Worm (Caenorhabditis elegans) whole organism, late embryonic: ENCODE data around the gene D2089.3.

Experiments
- C08G9.2 ChIP-seq: sonication (generic microtip); optimal IDR thresholded peaks from 2 replicates; lab custom pipeline; 2016; ENCODE audit warnings: mild to moderate bottlenecking, missing genetic modification characterization, moderate library complexity, missing compliant biosample characterization
- C38D4.7 ChIP-seq: fragments of 200-800 bp; sonication (Bioruptor generic); optimal IDR thresholded peaks from 2 replicates; lab custom pipeline; 2018; ENCODE audit warnings: mild to moderate bottlenecking, missing genetic modification characterization, moderate library complexity, missing compliant biosample characterization
- F13H6.1 ChIP-seq: sonication (generic microtip); optimal IDR thresholded peaks from 2 replicates; lab custom pipeline; 2016; ENCODE audit warnings: missing genetic modification characterization, missing compliant biosample characterization
- K02D7.2 ChIP-seq: sonication (generic microtip); optimal IDR thresholded peaks from 2 replicates; lab custom pipeline; 2017; ENCODE audit warnings: mild to moderate bottlenecking, missing genetic modification characterization, missing compliant biosample characterization
- K09A11.1 ChIP-seq: sonication (generic microtip); optimal IDR thresholded peaks from 2 replicates; lab custom pipeline; 2017; ENCODE audit warnings: antibody characterized with exemption, mild to moderate bottlenecking, missing genetic modification characterization, missing compliant biosample characterization; ENCODE audit not compliant: insufficient read depth
- ceh-22 ChIP-seq: sonication (generic microtip); optimal IDR thresholded peaks from 2 replicates; lab custom pipeline; 2017; ENCODE audit warnings: missing biosample characterization, missing genetic modification characterization
- ceh-30 ChIP-seq: fragments of 150-350 bp; optimal IDR thresholded peaks from 2 replicates; lab custom pipeline; 2014; ENCODE audit warnings: missing biosample characterization, missing genetic modification characterization
- che-1 ChIP-seq: sonication (generic microtip); optimal IDR thresholded peaks from 2 replicates; lab custom pipeline; 2016; ENCODE audit warnings: mild to moderate bottlenecking, missing genetic modification characterization, missing compliant biosample characterization
- dmd-4 ChIP-seq: sonication (generic microtip); optimal IDR thresholded peaks from 2 replicates; lab custom pipeline; 2016; ENCODE audit warnings: borderline replicate concordance, missing genetic modification characterization, missing compliant biosample characterization
- elt-2 ChIP-seq: sonication (generic microtip); optimal IDR thresholded peaks from 2 replicates; lab custom pipeline; 2016; ENCODE audit warnings: missing genetic modification reagents, missing genetic modification characterization, missing compliant biosample characterization
- elt-4 ChIP-seq: sonication (generic microtip); optimal IDR thresholded peaks from 2 replicates; lab custom pipeline; 2016; ENCODE audit warnings: missing genetic modification characterization, missing compliant biosample characterization
- eyg-1 ChIP-seq: sonication (generic microtip); optimal IDR thresholded peaks from 2 replicates; lab custom pipeline; 2016; ENCODE audit warnings: missing genotype, missing genetic modification characterization, missing compliant biosample characterization
- fax-1 ChIP-seq: sonication (generic microtip); optimal IDR thresholded peaks from 2 replicates; lab custom pipeline; 2016; ENCODE audit warnings: missing genotype, missing genetic modification characterization, missing compliant biosample characterization
- gmeb-2 ChIP-seq: sonication (generic microtip); optimal IDR thresholded peaks from 2 replicates; lab custom pipeline; 2016; ENCODE audit warnings: missing genetic modification characterization, inconsistent platforms, missing compliant biosample characterization
- hlh-13 ChIP-seq: fragments of 200-800 bp; sonication (Bioruptor generic); optimal IDR thresholded peaks from 2 replicates; lab custom pipeline; 2018; ENCODE audit warnings: mild to moderate bottlenecking, missing genetic modification characterization, missing compliant biosample characterization
- hlh-15 ChIP-seq: sonication (generic microtip); optimal IDR thresholded peaks from 2 replicates; lab custom pipeline; 2016; ENCODE audit warnings: missing genetic modification characterization, missing compliant biosample characterization
- hlh-30 ChIP-seq: sonication (generic microtip); optimal IDR thresholded peaks from 2 replicates; lab custom pipeline; 2017; ENCODE audit warnings: antibody characterized with exemption, missing genetic modification characterization, missing compliant biosample characterization; ENCODE audit not compliant: insufficient read depth
- hlh-6 ChIP-seq: sonication (generic microtip); optimal IDR thresholded peaks from 2 replicates; lab custom pipeline; 2016; ENCODE audit warnings: missing genotype, missing genetic modification characterization, missing compliant biosample characterization
- hlh-8 ChIP-seq: sonication (generic microtip); optimal IDR thresholded peaks from 2 replicates; lab custom pipeline; 2016; ENCODE audit warnings: missing genotype, missing genetic modification characterization, missing compliant biosample characterization
- lim-6 ChIP-seq: sonication (generic microtip); optimal IDR thresholded peaks from 2 replicates; lab custom pipeline; 2016; ENCODE audit warnings: missing genetic modification characterization, missing compliant biosample characterization
- madf-2 ChIP-seq: sonication (generic microtip); optimal IDR thresholded peaks from 2 replicates; lab custom pipeline; 2017; ENCODE audit warnings: missing genetic modification characterization, missing compliant biosample characterization
- odd-2 ChIP-seq: sonication (generic microtip); optimal IDR thresholded peaks from 2 replicates; lab custom pipeline; 2017; ENCODE audit warnings: antibody characterized with exemption, mild to moderate bottlenecking, missing genetic modification characterization, missing compliant biosample characterization
- pqm-1 ChIP-seq: sonication (generic microtip); optimal IDR thresholded peaks from 2 replicates; lab custom pipeline; 2016; ENCODE audit warnings: missing genetic modification characterization, missing compliant biosample characterization
- pros-1 ChIP-seq: fragments of 150-350 bp; optimal IDR thresholded peaks from 2 replicates; lab custom pipeline; 2014; ENCODE audit warnings: missing biosample characterization, missing genetic modification reagents, missing genetic modification characterization
- ref-2 ChIP-seq: sonication (generic microtip); optimal IDR thresholded peaks from 2 replicates; lab custom pipeline; 2016; ENCODE audit warnings: missing genetic modification characterization, missing compliant biosample characterization
- sox-2 ChIP-seq: fragments of 200-800 bp; sonication (Bioruptor generic); IDR thresholded peaks from 2 replicates; pipeline ENCODE4 v1.3.6; 2022; ENCODE audit warnings: missing genetic modification reagents, missing genetic modification characterization, missing compliant biosample characterization
- syd-9 ChIP-seq: sonication (generic microtip); optimal IDR thresholded peaks from 2 replicates; lab custom pipeline; 2016; ENCODE audit warnings: mild to moderate bottlenecking, missing genetic modification characterization, moderate library complexity, missing compliant biosample characterization
- ttx-3 ChIP-seq: sonication (generic microtip); optimal IDR thresholded peaks from 2 replicates; lab custom pipeline; 2016; ENCODE audit warnings: missing genetic modification reagents, missing genetic modification characterization, missing compliant biosample characterization
- unc-3 ChIP-seq, 2 experiments: fragments of 200-800 bp in 1 of 2; sonication (Bioruptor generic) in 1 of 2; sonication (generic microtip) in 1 of 2; conservative IDR thresholded peaks in 1 of 2; optimal IDR thresholded peaks in 1 of 2; 2 replicates each; pipeline versions ENCODE4 v1.3.6 to Lab custom; 2016 to 2022; ENCODE audit warnings: missing compliant biosample characterization in 2 of 2, missing genetic modification characterization in 2 of 2, missing genetic modification reagents in 1 of 2
- unc-86 ChIP-seq: sonication (generic microtip); optimal IDR thresholded peaks from 2 replicates; lab custom pipeline; 2016; ENCODE audit warnings: missing genetic modification characterization, missing compliant biosample characterization
- ztf-16 ChIP-seq: sonication (generic microtip); optimal IDR thresholded peaks from 2 replicates; lab custom pipeline; 2017; ENCODE audit warnings: missing genetic modification characterization, missing compliant biosample characterization

D2089.3 gene

ce11 chrII:10707439-10708096, 42.6 kb upstream of the D2089.3 start:
- peak; percentile 85 for TF ChIP-seq elt-4 (tag; lab: Kevin White, UChicago)
- no peak for TF ChIP-seq pqm-1
- TF ChIP-seq F13H6.1: no peak
- TF ChIP-seq syd-9 (tag; lab: Kevin White, UChicago): peak; percentile 5
- no peak for TF ChIP-seq che-1 (tag; lab: Kevin White, UChicago)

ce11 chrII:10706901-10707300, 42.0 kb upstream of the D2089.3 start, which contains the start of gene col-80:
TSS of gene col-80 (plus strand) at chrII:10707201.
- TF ChIP-seq gmeb-2 (tag; lab: Kevin White, UChicago): no peak
- no peak for TF ChIP-seq lim-6
- TF ChIP-seq eyg-1 (tag; lab: Kevin White, UChicago): no peak
- TF ChIP-seq K09A11.1 (tag; lab: Kevin White, UChicago): no peak
- TF ChIP-seq syd-9 (tag; lab: Kevin White, UChicago): no peak
- TF ChIP-seq hlh-13 (GFP tag; lab: Kevin White, UChicago): no peak
- no peak for TF ChIP-seq ttx-3
- no peak for TF ChIP-seq che-1 (tag; lab: Kevin White, UChicago)
- TF ChIP-seq dmd-4 (tag; lab: Kevin White, UChicago): no peak
- no peak for TF ChIP-seq elt-2

- TF ChIP-seq hlh-30: no peak
- TF ChIP-seq odd-2 (tag; lab: Kevin White, UChicago): no peak
- TF ChIP-seq unc-86: no peak
- no peak for TF ChIP-seq gmeb-2 (tag; lab: Kevin White, UChicago)
- no peak for TF ChIP-seq ceh-30
- no peak for TF ChIP-seq madf-2 (tag; lab: Kevin White, UChicago)
- TF ChIP-seq dmd-4 (tag; lab: Kevin White, UChicago): no peak
- TF ChIP-seq lim-6: no peak
- TF ChIP-seq hlh-8 (tag; lab: Kevin White, UChicago): no peak
- TF ChIP-seq K09A11.1 (tag; lab: Kevin White, UChicago): no peak
- TF ChIP-seq ref-2 (tag; lab: Kevin White, UChicago): no peak
- TF ChIP-seq elt-4 (tag; lab: Kevin White, UChicago): no peak
- no peak for TF ChIP-seq hlh-15
- TF ChIP-seq ztf-16 (tag; lab: Kevin White, UChicago): no peak
- no peak for TF ChIP-seq sox-2 (GFP tag; lab: Robert Waterston, UW)
- TF ChIP-seq C08G9.2 (tag; lab: Kevin White, UChicago): no peak
- no peak for TF ChIP-seq pqm-1
- no peak for TF ChIP-seq F13H6.1
- TF ChIP-seq K02D7.2 (tag; lab: Kevin White, UChicago): no peak
- TF ChIP-seq unc-3 (GFP tag; conservative IDR thresholded peaks at IDR 0.05; lab: Robert Waterston, UW): no peak
- TF ChIP-seq unc-3 (tag; optimal IDR thresholded peaks at IDR 0.05; lab: Kevin White, UChicago): no peak
Measured at ce11 chrII:10706038-10706437, 41.1 kb upstream of the D2089.3 start.

ce11 chrII:10705347-10705996, 40.5 kb upstream of the D2089.3 start:
- TF ChIP-seq pros-1 (tag; lab: Kevin White, UChicago) (no peak), hlh-6 (tag; lab: Kevin White, UChicago) (peak; percentile 52), C08G9.2 (tag; lab: Kevin White, UChicago) (peak; percentile 22), fax-1 (tag; lab: Kevin White, UChicago) (no peak), elt-4 (tag; lab: Kevin White, UChicago) (peak; percentile 50)

ce11 chrII:10704575-10705170, 39.7 kb upstream of the D2089.3 start, which contains the start of gene col-39:
TSS of gene col-39 (plus strand) at chrII:10704916.
- TF ChIP-seq ceh-22 (tag; lab: Kevin White, UChicago) (no peak), ceh-30 (no peak), C38D4.7 (GFP tag; lab: Kevin White, UChicago) (no peak), dmd-4 (tag; lab: Kevin White, UChicago) (no peak)
